Fruit fly (Drosophila melanogaster): ENCODE results near the gene CG14891.
A peak's percentile ranks its signal among the peaks of the same experiment; 100 is the strongest.

Gene CG14891

DNA sequence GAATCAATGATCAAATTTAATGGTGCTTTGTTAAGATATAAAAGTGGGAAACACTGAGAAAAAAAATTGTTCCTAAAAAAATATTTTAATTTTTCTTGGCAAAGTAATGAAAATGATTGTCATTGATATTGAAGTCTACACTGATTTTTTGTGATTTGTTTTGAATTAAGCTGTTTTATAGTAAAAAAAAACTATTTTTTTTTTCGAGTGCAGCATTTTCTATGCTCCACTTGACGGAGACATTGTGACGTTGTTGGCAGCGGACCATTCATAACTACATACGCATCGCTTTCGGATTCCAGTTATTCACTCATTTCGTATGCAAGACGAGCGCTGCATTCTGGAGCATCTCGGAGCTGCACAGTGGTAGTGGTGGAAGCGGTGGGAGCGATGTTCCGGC lies 47.1 kb upstream of the CG14891 start (continued):
- TF ChIP-seq Rx (GFP tag; IDR thresholded peaks at IDR 0.05) (peak; percentile 58), cas (GFP tag; IDR thresholded peaks at IDR 0.05) (no peak), lbe (GFP tag; optimal IDR thresholded peaks at IDR 0.05) (no peak), Bteb2 (GFP tag; optimal IDR thresholded peaks at IDR 0.05) (no peak), CG43689 (GFP tag; IDR thresholded peaks at IDR 0.05) (0 out of 2 replicates have a peak, but pooled peaks have one; percentile 41), CG11504 (tag; optimal IDR thresholded peaks at IDR 0.05) (peak; percentile 89), CG9609 (GFP tag; optimal IDR thresholded peaks at IDR 0.05) (no peak), Spps (tag; optimal IDR thresholded peaks at IDR 0.05) (peak; percentile 96), Jarid2 (GFP tag; optimal IDR thresholded peaks at IDR 0.05) (no peak), seq (GFP tag; IDR thresholded peaks at IDR 0.05) (peak; percentile 65; the same call in 1 of the 2 replicates), dpn (GFP tag; optimal IDR thresholded peaks at IDR 0.05) (peak; percentile 13 to 53), maf-S (GFP tag; optimal IDR thresholded peaks at IDR 0.05) (no peak), CG14710 (tag; optimal IDR thresholded peaks at IDR 0.05) (peak; percentile 95), CG12744 (GFP tag; optimal IDR thresholded peaks at IDR 0.05) (no peak), Dbx (GFP tag; IDR thresholded peaks at IDR 0.05) (no peak), CG6654 (GFP tag; optimal IDR thresholded peaks at IDR 0.05) (peak; percentile 51), Myb (GFP tag; optimal IDR thresholded peaks at IDR 0.05) (no peak), CG1024 (GFP tag; IDR thresholded peaks at IDR 0.05) (peak; percentile 83), tup (GFP tag; optimal IDR thresholded peaks at IDR 0.05) (no peak), MBD-R2 (GFP tag; IDR thresholded peaks at IDR 0.05) (peak; percentile 22; the same call in 1 of the 2 replicates), MESR4 (GFP tag; optimal IDR thresholded peaks at IDR 0.05) (no peak), ase (GFP tag; IDR thresholded peaks at IDR 0.05) (peak; percentile 73; the same call in 2 of the 3 replicates), CG8944 (GFP tag; optimal IDR thresholded peaks at IDR 0.05) (peak; percentile 45), CG30431 (GFP tag; optimal IDR thresholded peaks at IDR 0.05) (no peak), al (GFP tag; IDR thresholded peaks at IDR 0.05) (no peak), CG10462 (GFP tag; optimal IDR thresholded peaks at IDR 0.05) (no peak), CG13287 (GFP tag; IDR thresholded peaks at IDR 0.05; ENCODE audit: partially characterized antibody) (no peak), CG3726 (GFP tag; IDR thresholded peaks at IDR 0.05) (peak; percentile 38; the same call in 1 of the 3 replicates), tll (GFP tag; optimal IDR thresholded peaks at IDR 0.05) (no peak), Oaz (GFP tag; IDR thresholded peaks at IDR 0.05) (0 out of 2 replicates have a peak, but pooled peaks have one; percentile 21), CG31388 (GFP tag; optimal IDR thresholded peaks at IDR 0.05) (peak; percentile 16), Doc2 (GFP tag; IDR thresholded peaks at IDR 0.05) (no peak), CG14965 (GFP tag; optimal IDR thresholded peaks at IDR 0.05; ENCODE audit: borderline replicate concordance) (no peak), ATbp (GFP tag; optimal IDR thresholded peaks at IDR 0.05) (peak; percentile 68), psq (GFP tag; optimal IDR thresholded peaks at IDR 0.05) (no peak), ci (GFP tag; IDR thresholded peaks at IDR 0.05) (peak; percentile 91), unpg (GFP tag; optimal IDR thresholded peaks at IDR 0.05) (peak; percentile 84), Lhr (GFP tag; optimal IDR thresholded peaks at IDR 0.05) (no peak), B-H2 (GFP tag; optimal IDR thresholded peaks at IDR 0.05) (no peak), Hmr (GFP tag; optimal IDR thresholded peaks at IDR 0.05) (no peak), dysf (GFP tag; IDR thresholded peaks at IDR 0.05) (peak; percentile 67), CG2678 (tag; optimal IDR thresholded peaks at IDR 0.05) (peak; percentile 90), salm (tag; optimal IDR thresholded peaks at IDR 0.05) (peak; percentile 72), CG32767 (GFP tag; IDR thresholded peaks at IDR 0.05) (peak; percentile 72), CG9817 (tag; optimal IDR thresholded peaks at IDR 0.05) (peak; percentile 38), CG8281 (tag; optimal IDR thresholded peaks at IDR 0.05) (peak; percentile 49), slp2 (GFP tag; optimal IDR thresholded peaks at IDR 0.05) (no peak), Trl (optimal IDR thresholded peaks at IDR 0.05) (no peak), Trl (GFP tag; optimal IDR thresholded peaks at IDR 0.05) (peak; percentile 22), crc (GFP tag; optimal IDR thresholded peaks at IDR 0.05) (no peak), sqz (GFP tag; optimal IDR thresholded peaks at IDR 0.05) (peak; percentile 24), Antp (GFP tag; optimal IDR thresholded peaks at IDR 0.05) (no peak)

All from whole organism, embryonic.